Worm (Caenorhabditis elegans) whole organism, L4 larva: ENCODE data around the gene T12B3.2.

ENCODE experiments used
- D1046.2 ChIP-seq: fragments of 200-800 bp; sonication (Bioruptor generic); IDR thresholded peaks from 2 replicates; pipeline ENCODE4 v1.3.6; 2022; ENCODE audit warnings: missing genetic modification characterization, missing compliant biosample characterization
- F10B5.3 ChIP-seq: sonication (generic microtip); optimal IDR thresholded peaks from 2 replicates; lab custom pipeline; 2016; ENCODE audit warnings: mild to moderate bottlenecking, missing genetic modification characterization, missing compliant biosample characterization
- F26F4.8 ChIP-seq: fragments of 200-800 bp; sonication (Bioruptor generic); conservative IDR thresholded peaks from 2 replicates; pipeline ENCODE4 v1.3.6; 2022; ENCODE audit warnings: missing genetic modification characterization, missing compliant biosample characterization
- F37D6.2 ChIP-seq: sonication (generic microtip); optimal IDR thresholded peaks from 2 replicates; lab custom pipeline; 2016; ENCODE audit warnings: mild to moderate bottlenecking, missing genetic modification characterization, missing compliant biosample characterization
- T20F7.1 ChIP-seq: fragments of 200-800 bp; sonication (Bioruptor generic); optimal IDR thresholded peaks from 2 replicates; lab custom pipeline; 2018; ENCODE audit warnings: mild to moderate bottlenecking, missing genetic modification characterization, missing compliant biosample characterization
- T26A8.4 ChIP-seq: fragments of 200-800 bp; sonication (Bioruptor generic); IDR thresholded peaks from 2 replicates; pipeline ENCODE4 v1.3.6; 2022; ENCODE audit warnings: missing genetic modification characterization, missing compliant biosample characterization
- Y105C5A.15 ChIP-seq: fragments of 200-800 bp; sonication (Bioruptor generic); IDR thresholded peaks from 2 replicates; pipeline ENCODE4 v1.3.6; 2022; ENCODE audit warnings: missing genetic modification characterization, missing compliant biosample characterization
- ZK337.2 ChIP-seq: fragments of 200-800 bp; sonication (Bioruptor generic); IDR thresholded peaks from 2 replicates; pipeline ENCODE4 v1.3.6; 2022; ENCODE audit warnings: missing genetic modification reagents, missing genetic modification characterization, missing compliant biosample characterization
- aha-1 ChIP-seq: fragments of 150-350 bp; peaks from one replicate; lab custom pipeline; 2014; ENCODE audit warnings: missing biosample characterization, missing genetic modification characterization
- aly-2 ChIP-seq: sonication (generic microtip); optimal IDR thresholded peaks from 2 replicates; lab custom pipeline; 2018; ENCODE audit warnings: missing biosample characterization, missing genetic modification characterization
- arid-1 ChIP-seq: fragments of 200-800 bp; sonication (Bioruptor generic); conservative IDR thresholded peaks from 2 replicates; pipeline ENCODE4 v1.3.6; 2022; ENCODE audit warnings: missing genetic modification reagents, missing genetic modification characterization, missing compliant biosample characterization
- ceh-20 ChIP-seq: fragments of 200-800 bp; sonication (Bioruptor generic); IDR thresholded peaks from 2 replicates; pipeline ENCODE4 v1.3.6; 2022; ENCODE audit warnings: missing genetic modification reagents, missing genetic modification characterization, missing compliant biosample characterization
- ceh-44 ChIP-seq: fragments of 200-800 bp; sonication (Bioruptor generic); IDR thresholded peaks from 2 replicates; pipeline ENCODE4 v1.3.6; 2022; ENCODE audit warnings: missing genetic modification reagents, missing genetic modification characterization, missing compliant biosample characterization
- ceh-62 ChIP-seq: sonication (generic microtip); optimal IDR thresholded peaks from 2 replicates; lab custom pipeline; 2017; ENCODE audit warnings: missing biosample characterization, missing genetic modification characterization
- daf-19 ChIP-seq: fragments of 200-800 bp; sonication (Bioruptor generic); conservative IDR thresholded peaks from 2 replicates; pipeline ENCODE4 v1.3.6; 2022; ENCODE audit warnings: missing genetic modification characterization, missing compliant biosample characterization
- daf-8 ChIP-seq: fragments of 200-800 bp; sonication (Bioruptor generic); IDR thresholded peaks from 2 replicates; pipeline ENCODE4 v1.3.6; 2022; ENCODE audit warnings: missing genetic modification characterization, missing compliant biosample characterization
- dmd-6 ChIP-seq: fragments of 200-800 bp; sonication (Bioruptor generic); IDR thresholded peaks from 2 replicates; pipeline ENCODE4 v1.3.6; 2022; ENCODE audit warnings: missing genetic modification reagents, missing genetic modification characterization, missing compliant biosample characterization
- dmd-9 ChIP-seq: fragments of 200-800 bp; sonication (Bioruptor generic); IDR thresholded peaks from 2 replicates; pipeline ENCODE4 v1.3.6; 2022; ENCODE audit warnings: missing genetic modification reagents, missing genetic modification characterization, missing compliant biosample characterization
- dpl-1 ChIP-seq: fragments of 150-350 bp; optimal IDR thresholded peaks from 2 replicates; lab custom pipeline; 2014; ENCODE audit warnings: missing biosample characterization, missing genetic modification reagents, missing genetic modification characterization
- duxl-1 ChIP-seq: sonication (generic microtip); optimal IDR thresholded peaks from 2 replicates; lab custom pipeline; 2016; ENCODE audit warnings: mild to moderate bottlenecking, missing genetic modification characterization, moderate library complexity, missing compliant biosample characterization; ENCODE audit not compliant: poor library complexity
- gei-8 ChIP-seq: fragments of 200-800 bp; sonication (Bioruptor generic); optimal IDR thresholded peaks from 2 replicates; lab custom pipeline; 2018; ENCODE audit warnings: mild to moderate bottlenecking, missing genetic modification characterization, missing compliant biosample characterization
- hif-1 ChIP-seq, 2 experiments: sonication (generic microtip); optimal IDR thresholded peaks; 2 replicates each; lab custom pipeline; 2016 to 2017; ENCODE audit warnings: missing compliant biosample characterization in 2 of 2, missing genetic modification characterization in 2 of 2, missing genetic modification reagents in 2 of 2, missing genotype in 2 of 2, mild to moderate bottlenecking in 1 of 2
- hlh-11 ChIP-seq: fragments of 200-800 bp; sonication (Bioruptor generic); optimal IDR thresholded peaks from 2 replicates; lab custom pipeline; 2018; ENCODE audit warnings: mild to moderate bottlenecking, missing genetic modification characterization, missing compliant biosample characterization
- hmg-1.1 ChIP-seq: fragments of 200-800 bp; sonication (Bioruptor generic); IDR thresholded peaks from 2 replicates; pipeline ENCODE4 v1.3.6; 2022; ENCODE audit warnings: missing genetic modification reagents, missing genetic modification characterization, missing compliant biosample characterization
- lim-7 ChIP-seq: fragments of 200-800 bp; sonication (Bioruptor generic); IDR thresholded peaks from 2 replicates; pipeline ENCODE4 v1.3.6; 2022; ENCODE audit warnings: missing genetic modification characterization, missing compliant biosample characterization
- lin-1 ChIP-seq: fragments of 200-800 bp; sonication (Bioruptor generic); IDR thresholded peaks from 2 replicates; pipeline ENCODE4 v1.3.6; 2022; ENCODE audit warnings: missing genetic modification reagents, missing genetic modification characterization, missing compliant biosample characterization
- lin-13 ChIP-seq: fragments of 150-350 bp; optimal IDR thresholded peaks from 2 replicates; lab custom pipeline; 2014; ENCODE audit warnings: missing biosample characterization, missing genetic modification reagents, missing genetic modification characterization
- lir-3 ChIP-seq: sonication (generic microtip); optimal IDR thresholded peaks from 2 replicates; lab custom pipeline; 2016; ENCODE audit warnings: mild to moderate bottlenecking, missing genetic modification characterization, missing compliant biosample characterization
- lsy-2 ChIP-seq, 2 experiments: fragments of 150-350 bp in 1 of 2; sonication (generic microtip) in 1 of 2; optimal IDR thresholded peaks; 2 replicates each; lab custom pipeline; 2014 to 2017; ENCODE audit warnings: missing biosample characterization in 2 of 2, missing genetic modification characterization in 2 of 2
- mdl-1 ChIP-seq, 2 experiments: fragments of 150-350 bp in 1 of 2; sonication (generic microtip) in 1 of 2; optimal IDR thresholded peaks; 2 replicates each; lab custom pipeline; 2014 to 2017; ENCODE audit warnings: missing biosample characterization in 2 of 2, missing genetic modification characterization in 2 of 2
- mdt-29 ChIP-seq: fragments of 200-800 bp; sonication (Bioruptor generic); IDR thresholded peaks from 2 replicates; pipeline ENCODE4 v1.3.6; 2022; ENCODE audit warnings: missing genetic modification reagents, missing genetic modification characterization, missing compliant biosample characterization
- mxl-2 ChIP-seq: fragments of 200-800 bp; sonication (Bioruptor generic); conservative IDR thresholded peaks from 2 replicates; pipeline ENCODE4 v1.3.6; 2022; ENCODE audit warnings: missing genetic modification reagents, missing genetic modification characterization, missing compliant biosample characterization
- nhr-102 ChIP-seq: sonication (generic microtip); optimal IDR thresholded peaks from 2 replicates; lab custom pipeline; 2016; ENCODE audit warnings: mild to moderate bottlenecking, missing genetic modification characterization, moderate library complexity, missing compliant biosample characterization
- nhr-28 ChIP-seq: fragments of 150-350 bp; optimal IDR thresholded peaks from 2 replicates; lab custom pipeline; 2014; ENCODE audit warnings: missing biosample characterization, missing genetic modification characterization
- nhr-41 ChIP-seq: fragments of 200-800 bp; sonication (Bioruptor generic); IDR thresholded peaks from 2 replicates; pipeline ENCODE4 v1.3.6; 2022; ENCODE audit warnings: missing genetic modification reagents, missing genetic modification characterization, missing compliant biosample characterization
- nhr-48 ChIP-seq: sonication (generic microtip); optimal IDR thresholded peaks from 2 replicates; lab custom pipeline; 2016; ENCODE audit warnings: mild to moderate bottlenecking, missing genetic modification characterization, missing compliant biosample characterization
- nhr-76 ChIP-seq: fragments of 150-350 bp; optimal IDR thresholded peaks from 2 replicates; lab custom pipeline; 2014; ENCODE audit warnings: missing biosample characterization, missing genetic modification characterization
- pha-4 ChIP-seq, 2 experiments: fragments of 150-350 bp in 1 of 2; fragments of 200-800 bp in 1 of 2; sonication (Bioruptor generic) in 1 of 2; IDR thresholded peaks in 1 of 2; optimal IDR thresholded peaks in 1 of 2; 2 replicates each; pipeline versions ENCODE4 v1.3.6 to Lab custom; 2014 to 2022; ENCODE audit warnings: missing genetic modification characterization in 2 of 2, missing genetic modification reagents in 2 of 2, missing biosample characterization in 1 of 2, missing compliant biosample characterization in 1 of 2
- php-3 ChIP-seq: fragments of 200-800 bp; sonication (Bioruptor generic); IDR thresholded peaks from 2 replicates; pipeline ENCODE4 v1.3.6; 2022; ENCODE audit warnings: missing genetic modification reagents, missing genetic modification characterization, missing compliant biosample characterization
- saeg-2 ChIP-seq: fragments of 200-800 bp; sonication (Bioruptor generic); IDR thresholded peaks from 2 replicates; pipeline ENCODE4 v1.3.6; 2022; ENCODE audit warnings: missing genetic modification reagents, missing genetic modification characterization, missing compliant biosample characterization
- set-16 ChIP-seq: fragments of 200-800 bp; sonication (Bioruptor generic); IDR thresholded peaks from 2 replicates; pipeline ENCODE4 v1.3.6; 2022; ENCODE audit warnings: missing genetic modification reagents, missing genetic modification characterization, missing compliant biosample characterization
- skn-1 ChIP-seq: fragments of 150-350 bp; optimal IDR thresholded peaks from 2 replicates; lab custom pipeline; 2014; ENCODE audit warnings: missing biosample characterization, missing genetic modification characterization
- spr-1 ChIP-seq: sonication (generic microtip); optimal IDR thresholded peaks from 2 replicates; lab custom pipeline; 2016; ENCODE audit warnings: mild to moderate bottlenecking, missing genetic modification characterization, missing compliant biosample characterization
- spr-3 ChIP-seq: fragments of 200-800 bp; sonication (Bioruptor generic); optimal IDR thresholded peaks from 2 replicates; lab custom pipeline; 2018; ENCODE audit warnings: mild to moderate bottlenecking, missing genetic modification characterization, missing compliant biosample characterization
- unc-62 ChIP-seq, 3 experiments: fragments of 150-350 bp in 1 of 3; sonication (generic microtip); optimal IDR thresholded peaks in 2 of 3; peaks in 1 of 3; 1 replicate in 1 of 3; 2 replicates in 2 of 3; lab custom pipeline; 2014 to 2017; ENCODE audit warnings: missing biosample characterization in 3 of 3, missing genetic modification characterization in 3 of 3, missing genetic modification reagents in 3 of 3, missing genotype in 1 of 3
- vab-7 ChIP-seq: fragments of 200-800 bp; sonication (Bioruptor generic); IDR thresholded peaks from 2 replicates; pipeline ENCODE4 v1.3.6; 2022; ENCODE audit warnings: missing genetic modification reagents, missing genetic modification characterization, missing compliant biosample characterization
- zfp-2 ChIP-seq: sonication (generic microtip); optimal IDR thresholded peaks from 2 replicates; lab custom pipeline; 2016; ENCODE audit warnings: mild to moderate bottlenecking, missing genetic modification characterization, missing compliant biosample characterization
- zfp-3 ChIP-seq: fragments of 200-800 bp; sonication (Bioruptor generic); conservative IDR thresholded peaks from 2 replicates; pipeline ENCODE4 v1.3.6; 2022; ENCODE audit warnings: missing genetic modification reagents, missing genetic modification characterization, missing compliant biosample characterization

Gene T12B3.2

ce11 chrIV:7342144-7342543 is 34.5 kb upstream of the T12B3.2 start:
- TF ChIP-seq nhr-28 (tag; lab: Kevin White, UChicago) (no peak), vab-7 (GFP tag; lab: Robert Waterston, UW) (no peak), lir-3 (tag; lab: Kevin White, UChicago) (no peak), F37D6.2 (tag; lab: Kevin White, UChicago) (no peak), unc-62 (GFP tag; optimal IDR thresholded peaks at IDR 0.05 in 1 of 2; lab: Kevin White, UChicago) (peak in 1 of 2 experiments; percentile 86), unc-62 (tag; optimal IDR thresholded peaks at IDR 0.05; lab: Kevin White, UChicago) (no peak), spr-3 (GFP tag; lab: Kevin White, UChicago) (no peak)

- TF ChIP-seq D1046.2 (peak; percentile 65; the same call in 1 of the 2 replicates), nhr-76 (no peak), duxl-1 (tag; lab: Kevin White, UChicago) (peak; percentile 60), lir-3 (tag; lab: Kevin White, UChicago) (no peak), dmd-9 (GFP tag; lab: Robert Waterston, UW) (peak; percentile 37; the same call in 1 of the 2 replicates), T26A8.4 (GFP tag; lab: Robert Waterston, UW) (peak; percentile 63), aha-1 (tag; lab: Kevin White, UChicago) (no peak), zfp-2 (tag; lab: Kevin White, UChicago) (no peak), set-16 (GFP tag; lab: Robert Waterston, UW) (no peak), mdt-29 (peak; percentile 34; the same call in 1 of the 2 replicates), arid-1 (GFP tag; lab: Robert Waterston, UW) (no peak), mxl-2 (no peak), ZK337.2 (peak; percentile 38; the same call in 1 of the 2 replicates), hmg-1.1 (GFP tag; lab: Robert Waterston, UW) (peak; percentile 40; the same call in 1 of the 2 replicates), ceh-20 (GFP tag; lab: Robert Waterston, UW) (0 out of 2 replicates have a peak, but pooled peaks have one; percentile 36), lin-1 (no peak), lin-13 (GFP tag; lab: Kevin White, UChicago) (no peak), spr-1 (tag; lab: Kevin White, UChicago) (no peak), aly-2 (tag; lab: Kevin White, UChicago) (no peak), dmd-6 (GFP tag; lab: Robert Waterston, UW) (peak; percentile 37), T20F7.1 (no peak), daf-8 (GFP tag; lab: Robert Waterston, UW) (no peak), pha-4 (GFP tag; IDR thresholded peaks at IDR 0.05; lab: Robert Waterston, UW) (no peak), pha-4 (tag; optimal IDR thresholded peaks at IDR 0.05; lab: Kevin White, UChicago) (no peak), lsy-2 (tag; optimal IDR thresholded peaks at IDR 0.05; lab: Kevin White, UChicago) (no peak), nhr-48 (tag; lab: Kevin White, UChicago) (no peak), F26F4.8 (GFP tag; lab: Robert Waterston, UW) (no peak), gei-8 (GFP tag; lab: Kevin White, UChicago) (no peak), Y105C5A.15 (GFP tag; lab: Robert Waterston, UW) (no peak), F10B5.3 (no peak), skn-1 (tag; lab: Kevin White, UChicago) (no peak), php-3 (GFP tag; lab: Robert Waterston, UW) (no peak), nhr-28 (tag; lab: Kevin White, UChicago) (no peak), mdl-1 (tag; optimal IDR thresholded peaks at IDR 0.05; lab: Kevin White, UChicago) (peak in 1 of 2 experiments; percentile 32), ceh-44 (GFP tag; lab: Robert Waterston, UW) (peak; percentile 68), hif-1 (tag; optimal IDR thresholded peaks at IDR 0.05; lab: Kevin White, UChicago) (no peak), lim-7 (GFP tag; lab: Robert Waterston, UW) (peak; percentile 92), saeg-2 (GFP tag; lab: Robert Waterston, UW) (no peak), daf-19 (no peak), ceh-62 (tag; lab: Kevin White, UChicago) (no peak), dpl-1 (GFP tag; lab: Kevin White, UChicago) (no peak), hlh-11 (tag; lab: Kevin White, UChicago) (peak; percentile 9), nhr-102 (tag; lab: Kevin White, UChicago) (no peak), nhr-41 (peak; percentile 48; the same call in 1 of the 2 replicates), zfp-3 (GFP tag; lab: Robert Waterston, UW) (no peak)
These were observed 32.6 kb upstream of the T12B3.2 start for ce11 chrIV:7344020-7344419.
